Worm (Caenorhabditis elegans): Measurements from ENCODE around the gene Y38E10A.1.

DNA sequence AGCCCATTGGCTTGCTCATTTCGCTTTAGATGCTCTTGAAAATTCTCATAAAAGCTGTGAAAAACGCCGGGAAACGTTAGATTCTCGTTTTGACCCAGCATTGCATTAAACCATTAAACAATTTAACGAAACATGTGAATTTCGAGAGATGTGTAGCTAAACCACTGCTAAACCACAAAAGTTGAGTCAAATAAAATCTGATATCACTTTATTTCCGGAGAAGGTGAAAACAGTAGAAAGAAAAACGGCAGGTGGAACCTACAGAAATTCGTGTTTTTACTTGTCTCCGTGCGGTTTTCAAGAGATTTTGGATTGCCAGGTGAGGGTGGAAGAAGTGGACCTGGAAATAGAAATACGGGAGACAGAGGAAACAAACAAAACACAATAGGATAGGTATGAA lies 25.9 kb downstream of the Y38E10A.1 start, which contains the start of gene F49C5.9:
- TF ChIP-seq med-1 (GFP tag; optimal IDR thresholded peaks at IDR 0.05; ENCODE audit: insufficient read depth) (no peak), ztf-23 (GFP tag; IDR thresholded peaks at IDR 0.05) (no peak), cog-1 (tag; optimal IDR thresholded peaks at IDR 0.05) (no peak), flt-1 (GFP tag; IDR thresholded peaks at IDR 0.05) (no peak), ref-1 (GFP tag; conservative IDR thresholded peaks at IDR 0.05) (no peak), T22C8.4 (GFP tag; IDR thresholded peaks at IDR 0.05) (no peak), klf-2 (GFP tag; conservative IDR thresholded peaks at IDR 0.05) (no peak), ztf-29 (GFP tag; IDR thresholded peaks at IDR 0.05) (no peak)
